Fruit fly (Drosophila melanogaster): Measurements from ENCODE around the gene CG6333.

Gene CG6333

DNA sequence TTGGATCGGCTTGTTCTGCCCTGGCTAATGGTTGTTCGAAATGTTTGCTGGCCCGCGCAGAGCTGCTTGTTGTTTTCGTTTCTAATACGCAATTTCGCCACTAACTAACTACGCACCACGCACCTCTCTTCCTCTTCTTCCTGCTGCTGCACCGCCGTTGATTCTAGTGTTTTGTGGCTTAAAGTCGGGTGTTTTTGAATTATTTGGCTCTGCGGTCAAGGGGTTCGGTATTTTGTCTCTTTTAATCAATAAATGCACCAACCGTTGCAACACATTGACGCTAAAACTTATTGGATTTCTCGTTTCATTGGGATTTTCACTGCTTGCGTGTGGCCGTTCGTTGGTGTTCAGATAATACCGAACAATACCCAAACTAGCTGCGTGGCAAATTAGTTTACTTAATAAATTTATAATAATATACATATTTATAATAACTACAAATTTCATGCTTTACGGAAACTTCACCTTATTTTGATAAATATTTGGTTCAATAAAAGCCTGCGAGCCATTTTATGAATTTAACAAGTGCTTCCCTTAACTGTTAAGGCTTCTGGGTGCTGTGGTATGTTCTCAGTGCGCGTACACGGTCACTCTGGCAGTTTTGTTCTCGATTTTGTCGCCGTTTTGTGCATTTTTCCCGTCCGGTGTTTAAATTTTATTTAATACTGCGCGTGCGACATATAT is 43.6 kb upstream of the CG6333 start, which contains the start of the genes Edc3 and Nedd4 (continued):
- TF ChIP-seq CG4820 (GFP tag; optimal IDR thresholded peaks at IDR 0.05) (no peak), CG5180 (GFP tag; optimal IDR thresholded peaks at IDR 0.05) (no peak), Scr (GFP tag; IDR thresholded peaks at IDR 0.05; ENCODE audit: partially characterized antibody) (peak; percentile 28; the same call in 1 of the 2 replicates), cato (GFP tag; optimal IDR thresholded peaks at IDR 0.05; ENCODE audit: borderline replicate concordance) (no peak), sc (optimal IDR thresholded peaks at IDR 0.05) (no peak), sc (GFP tag; optimal IDR thresholded peaks at IDR 0.05) (no peak), CG18262 (tag; optimal IDR thresholded peaks at IDR 0.05) (peak; percentile 19), stwl (tag; optimal IDR thresholded peaks at IDR 0.05) (peak; percentile 60), Dip2 (GFP tag; IDR thresholded peaks at IDR 0.05) (no peak), lmd (GFP tag; IDR thresholded peaks at IDR 0.05) (no peak), ATbp (GFP tag; optimal IDR thresholded peaks at IDR 0.05) (no peak), Hr3 (GFP tag; optimal IDR thresholded peaks at IDR 0.05) (no peak), CG2116 (GFP tag; optimal IDR thresholded peaks at IDR 0.05) (peak; percentile 52), pho (GFP tag; optimal IDR thresholded peaks at IDR 0.05) (no peak), CG2120 (GFP tag; optimal IDR thresholded peaks at IDR 0.05) (no peak), CG30020 (tag; optimal IDR thresholded peaks at IDR 0.05) (peak; percentile 30), CG6854 (GFP tag; optimal IDR thresholded peaks at IDR 0.05) (no peak), CG13296 (GFP tag; optimal IDR thresholded peaks at IDR 0.05) (no peak), chinmo (GFP tag; IDR thresholded peaks at IDR 0.05; ENCODE audit: partially characterized antibody) (0 out of 4 replicates have a peak, but pooled peaks have one; percentile 65), zen (tag; optimal IDR thresholded peaks at IDR 0.05) (peak; percentile 13), CG17568 (GFP tag; optimal IDR thresholded peaks at IDR 0.05) (no peak), CG2202 (tag; optimal IDR thresholded peaks at IDR 0.05) (peak; percentile 16), CG14710 (tag; optimal IDR thresholded peaks at IDR 0.05) (peak; percentile 78), crol (GFP tag; IDR thresholded peaks at IDR 0.05) (no peak), tup (GFP tag; optimal IDR thresholded peaks at IDR 0.05) (no peak), gfzf (GFP tag; optimal IDR thresholded peaks at IDR 0.05) (peak; percentile 82), gsb-n (tag; optimal IDR thresholded peaks at IDR 0.05) (peak; percentile 69), hb (GFP tag; IDR thresholded peaks at IDR 0.05; ENCODE audit: partially characterized antibody) (no peak), CG17829 (tag; optimal IDR thresholded peaks at IDR 0.05) (peak; percentile 47), Sry-δ (GFP tag; optimal IDR thresholded peaks at IDR 0.05) (no peak), unpg (GFP tag; optimal IDR thresholded peaks at IDR 0.05) (peak; percentile 20), Six4 (GFP tag; optimal IDR thresholded peaks at IDR 0.05) (no peak), PHDP (tag; optimal IDR thresholded peaks at IDR 0.05) (peak; percentile 32), gcm (GFP tag; optimal IDR thresholded peaks at IDR 0.05) (no peak), pum (GFP tag; optimal IDR thresholded peaks at IDR 0.05) (no peak), chn (GFP tag; optimal IDR thresholded peaks at IDR 0.05) (no peak), CG11560 (tag; IDR thresholded peaks at IDR 0.05) (no peak), H2.0 (GFP tag; IDR thresholded peaks at IDR 0.05) (no peak), eyg (GFP tag; optimal IDR thresholded peaks at IDR 0.05) (no peak), CG15479 (GFP tag; optimal IDR thresholded peaks at IDR 0.05) (peak; percentile 32), CG10321 (GFP tag; IDR thresholded peaks at IDR 0.05) (no peak), Mes4 (GFP tag; optimal IDR thresholded peaks at IDR 0.05) (no peak), Atf3 (GFP tag; optimal IDR thresholded peaks at IDR 0.05) (no peak), CG4854 (GFP tag; optimal IDR thresholded peaks at IDR 0.05) (no peak), CHES-1-like (GFP tag; optimal IDR thresholded peaks at IDR 0.05) (no peak), CG17802 (tag; optimal IDR thresholded peaks at IDR 0.05) (no peak), Fer3 (tag; optimal IDR thresholded peaks at IDR 0.05) (peak; percentile 17), eve (GFP tag; optimal IDR thresholded peaks at IDR 0.05) (no peak), CG3847 (GFP tag; IDR thresholded peaks at IDR 0.05) (no peak), CG1603 (tag; optimal IDR thresholded peaks at IDR 0.05) (no peak)

Measured in whole organism, embryonic.